Worm (Caenorhabditis elegans) whole organism, early embryonic: ENCODE measurements around the gene dpyd-1.

Source experiments
- F13C5.2 ChIP-seq: sonication (generic microtip); optimal IDR thresholded peaks from 2 replicates; lab custom pipeline; 2017; ENCODE audit warnings: mild to moderate bottlenecking, missing genetic modification characterization, inconsistent platforms, missing compliant biosample characterization
- aly-1 ChIP-seq: sonication (generic microtip); optimal IDR thresholded peaks from 2 replicates; lab custom pipeline; 2016; ENCODE audit warnings: missing genetic modification characterization, missing compliant biosample characterization
- ama-1 ChIP-seq: fragments of 150-350 bp; optimal IDR thresholded peaks from 2 replicates; lab custom pipeline; 2014
- ceh-13 ChIP-seq: fragments of 200-800 bp; sonication (Bioruptor generic); optimal IDR thresholded peaks from 2 replicates; lab custom pipeline; 2018; ENCODE audit warnings: mild to moderate bottlenecking, missing genetic modification characterization, missing compliant biosample characterization
- ceh-36 ChIP-seq: sonication (generic microtip); optimal IDR thresholded peaks from 2 replicates; lab custom pipeline; 2016; ENCODE audit warnings: missing genetic modification characterization, inconsistent platforms, missing compliant biosample characterization
- ets-7 ChIP-seq: sonication (generic microtip); optimal IDR thresholded peaks from 2 replicates; lab custom pipeline; 2016; ENCODE audit warnings: missing genotype, missing genetic modification characterization, missing compliant biosample characterization
- flt-1 ChIP-seq: fragments of 200-800 bp; sonication (Bioruptor generic); IDR thresholded peaks from 2 replicates; pipeline ENCODE4 v1.3.6; 2022; ENCODE audit warnings: missing genetic modification characterization, missing compliant biosample characterization
- hmbx-1 ChIP-seq: sonication (generic microtip); optimal IDR thresholded peaks from 2 replicates; lab custom pipeline; 2016; ENCODE audit warnings: mild to moderate bottlenecking, missing genetic modification characterization, missing compliant biosample characterization
- hmg-4 ChIP-seq: fragments of 200-800 bp; sonication (Bioruptor generic); optimal IDR thresholded peaks from 2 replicates; lab custom pipeline; 2018; ENCODE audit warnings: mild to moderate bottlenecking, missing genetic modification characterization, missing compliant biosample characterization
- pes-1 ChIP-seq: fragments of 200-800 bp; sonication (Bioruptor generic); IDR thresholded peaks from 2 replicates; pipeline ENCODE4 v1.3.6; 2022; ENCODE audit warnings: missing genetic modification reagents, missing genetic modification characterization, missing compliant biosample characterization
- scrt-1 ChIP-seq: fragments of 200-800 bp; sonication (Bioruptor generic); IDR thresholded peaks from 2 replicates; pipeline ENCODE4 v1.3.6; 2022; ENCODE audit warnings: missing genetic modification characterization, missing compliant biosample characterization
- tbx-11 ChIP-seq: fragments of 200-800 bp; sonication (Bioruptor generic); IDR thresholded peaks from 2 replicates; pipeline ENCODE4 v1.3.6; 2022; ENCODE audit warnings: missing genetic modification characterization, missing compliant biosample characterization
- tbx-37 ChIP-seq: fragments of 200-800 bp; sonication (Bioruptor generic); conservative IDR thresholded peaks from 2 replicates; pipeline ENCODE4 v1.3.6; 2022; ENCODE audit warnings: missing genetic modification reagents, missing genetic modification characterization, missing compliant biosample characterization
- tra-4 ChIP-seq: sonication (generic microtip); optimal IDR thresholded peaks from 2 replicates; lab custom pipeline; 2017; ENCODE audit warnings: missing genetic modification characterization, missing compliant biosample characterization

ce11 chrX:5509114-5509877 lies 41.6 kb downstream of the dpyd-1 start:
- TF ChIP-seq tra-4 (tag; lab: Kevin White, UChicago) (no peak), tbx-11 (GFP tag; lab: Robert Waterston, UW) (no peak), ceh-13 (GFP tag; lab: Kevin White, UChicago) (no peak), ama-1 (lab: Kevin White, UChicago) (no peak), hmg-4 (GFP tag; lab: Kevin White, UChicago) (peak; percentile 15), ceh-36 (no peak), ets-7 (tag; lab: Kevin White, UChicago) (no peak), tbx-37 (GFP tag; lab: Robert Waterston, UW) (no peak), flt-1 (GFP tag; lab: Robert Waterston, UW) (no peak), pes-1 (GFP tag; lab: Robert Waterston, UW) (no peak), F13C5.2 (no peak), hmbx-1 (tag; lab: Kevin White, UChicago) (no peak), aly-1 (tag; lab: Kevin White, UChicago) (no peak), scrt-1 (GFP tag; lab: Robert Waterston, UW) (no peak)
